Fruit fly (Drosophila melanogaster) whole organism, embryonic: Measurements from ENCODE around the gene CG13252.

Experiments
- Bgb ChIP-seq: fragments of 200-800 bp; sonication (Bioruptor generic); IDR thresholded peaks from 2 replicates; pipeline ENCODE4 v1.3.6; 2022; ENCODE audit warnings: missing biosample characterization, missing genetic modification characterization; ENCODE audit not compliant: partially characterized antibody
- CG1024 ChIP-seq: fragments of 200-800 bp; sonication (Bioruptor generic); IDR thresholded peaks from 2 replicates; pipeline ENCODE4 v1.3.6; 2022; ENCODE audit warnings: missing biosample characterization, missing genetic modification characterization
- CG10366 ChIP-seq: fragments of 200-800 bp; sonication (Bioruptor generic); IDR thresholded peaks from 2 replicates; pipeline ENCODE4 v1.3.6; 2022; ENCODE audit warnings: missing biosample characterization, missing genetic modification characterization
- CG11723 ChIP-seq: fragments of 200-800 bp; sonication (Bioruptor generic); optimal IDR thresholded peaks from 2 replicates; lab custom pipeline; 2017; ENCODE audit warnings: missing biosample characterization, mild to moderate bottlenecking, missing genetic modification characterization
- CG12659 ChIP-seq: fragments of 200-800 bp; sonication (Bioruptor generic); optimal IDR thresholded peaks from 3 replicates; lab custom pipeline; 2017; ENCODE audit warnings: mild to moderate bottlenecking, missing biosample characterization, missing genetic modification reagents, missing genetic modification characterization
- CG13424 ChIP-seq: fragments of 200-800 bp; sonication (Bioruptor generic); optimal IDR thresholded peaks from 2 replicates; lab custom pipeline; 2019; ENCODE audit warnings: missing biosample characterization, mild to moderate bottlenecking, missing genetic modification characterization, moderate library complexity
- CG15269 ChIP-seq: fragments of 200-800 bp; sonication (Bioruptor generic); optimal IDR thresholded peaks from 2 replicates; lab custom pipeline; 2018; ENCODE audit warnings: missing biosample characterization, mild to moderate bottlenecking, missing genetic modification characterization, moderate library complexity
- CG17912 ChIP-seq: fragments of 200-800 bp; sonication (Bioruptor generic); optimal IDR thresholded peaks from 2 replicates; lab custom pipeline; 2018; ENCODE audit warnings: missing biosample characterization, mild to moderate bottlenecking, missing genetic modification characterization
- CG2116 ChIP-seq: fragments of 200-800 bp; sonication (Bioruptor generic); optimal IDR thresholded peaks from 3 replicates; lab custom pipeline; 2018; ENCODE audit warnings: missing biosample characterization, mild to moderate bottlenecking, missing genetic modification characterization
- CG32532 ChIP-seq: fragments of 200-800 bp; sonication (Bioruptor generic); IDR thresholded peaks from 2 replicates; pipeline ENCODE4 v1.3.6; 2022; ENCODE audit warnings: missing biosample characterization, missing genetic modification characterization
- CG32767 ChIP-seq: fragments of 200-800 bp; sonication (Bioruptor generic); IDR thresholded peaks from 2 replicates; pipeline ENCODE4 v1.3.6; 2022; ENCODE audit warnings: missing biosample characterization, missing genetic modification characterization
- CG3995 ChIP-seq: fragments of 200-800 bp; sonication (Bioruptor generic); optimal IDR thresholded peaks from 3 replicates; lab custom pipeline; 2016; ENCODE audit warnings: missing biosample characterization, missing genetic modification characterization
- CG6683 ChIP-seq: fragments of 200-800 bp; sonication (Bioruptor generic); optimal IDR thresholded peaks from 2 replicates; lab custom pipeline; 2017; ENCODE audit warnings: missing biosample characterization, mild to moderate bottlenecking, missing genetic modification characterization, missing genetic modification reagents
- CG9215 ChIP-seq: fragments of 200-800 bp; sonication (Bioruptor generic); IDR thresholded peaks from 2 replicates; pipeline ENCODE4 v1.3.6; 2022; ENCODE audit warnings: missing biosample characterization, missing genetic modification characterization
- CHES-1-like ChIP-seq: fragments of 200-800 bp; sonication (Bioruptor generic); optimal IDR thresholded peaks from 2 replicates; lab custom pipeline; 2016; ENCODE audit warnings: missing biosample characterization, missing genetic modification characterization
- CoRest ChIP-seq: fragments of 200-800 bp; sonication (Bioruptor generic); optimal IDR thresholded peaks from 3 replicates; lab custom pipeline; 2018; ENCODE audit warnings: missing biosample characterization, mild to moderate bottlenecking, missing genetic modification characterization, moderate library complexity
- Deaf1 ChIP-seq: fragments of 200-800 bp; optimal IDR thresholded peaks from 3 replicates; lab custom pipeline; 2019; ENCODE audit warnings: missing biosample characterization, mild to moderate bottlenecking, missing genetic modification characterization, moderate library complexity
- Doc3 ChIP-seq: fragments of 200-800 bp; sonication (Bioruptor generic); IDR thresholded peaks from 3 replicates; pipeline ENCODE4 v1.3.6; 2022; ENCODE audit warnings: missing biosample characterization, missing genetic modification characterization; ENCODE audit not compliant: partially characterized antibody
- Drgx ChIP-seq: fragments of 200-800 bp; sonication (Bioruptor generic); IDR thresholded peaks from 2 replicates; pipeline ENCODE4 v1.3.6; 2022; ENCODE audit warnings: missing biosample characterization, missing genetic modification characterization
- Ets65A ChIP-seq: fragments of 200-800 bp; sonication (Bioruptor generic); peaks from one replicate; lab custom pipeline; 2016; ENCODE audit warnings: missing biosample characterization, missing genetic modification characterization
- Ets97D ChIP-seq: fragments of 200-800 bp; sonication (Bioruptor generic); optimal IDR thresholded peaks from 3 replicates; lab custom pipeline; 2016; ENCODE audit warnings: missing biosample characterization, missing genetic modification characterization
- Fer1 ChIP-seq: fragments of 200-800 bp; sonication (Bioruptor generic); optimal IDR thresholded peaks from 2 replicates; lab custom pipeline; 2017; ENCODE audit warnings: missing biosample characterization, mild to moderate bottlenecking, missing genetic modification characterization
- Hr51 ChIP-seq, 2 experiments: fragments of 200-800 bp; sonication (Bioruptor generic); optimal IDR thresholded peaks; 2 replicates in 1 of 2; 3 replicates in 1 of 2; lab custom pipeline; 2016 to 2018; ENCODE audit warnings: missing biosample characterization in 2 of 2, missing genetic modification characterization in 2 of 2, mild to moderate bottlenecking in 1 of 2, moderate library complexity in 1 of 2
- Meics ChIP-seq: fragments of 200-800 bp; sonication (Bioruptor generic); optimal IDR thresholded peaks from 2 replicates; lab custom pipeline; 2017; ENCODE audit warnings: missing biosample characterization, mild to moderate bottlenecking, missing genetic modification characterization
- Myb ChIP-seq: fragments of 200-800 bp; sonication (Bioruptor generic); optimal IDR thresholded peaks from 2 replicates; lab custom pipeline; 2016; ENCODE audit warnings: missing biosample characterization, missing genetic modification characterization
- NK7.1 ChIP-seq: fragments of 200-800 bp; sonication (Bioruptor generic); optimal IDR thresholded peaks from 3 replicates; lab custom pipeline; 2016; ENCODE audit warnings: missing biosample characterization, missing genetic modification characterization
- Oaz ChIP-seq: fragments of 200-800 bp; sonication (Bioruptor generic); IDR thresholded peaks from 2 replicates; pipeline ENCODE4 v1.3.6; 2022; ENCODE audit warnings: missing biosample characterization, missing genetic modification characterization
- Ptx1 ChIP-seq: fragments of 200-800 bp; sonication (Bioruptor generic); IDR thresholded peaks from 2 replicates; pipeline ENCODE4 v1.3.6; 2022; ENCODE audit warnings: missing biosample characterization, missing genetic modification characterization
- Scr ChIP-seq: fragments of 200-800 bp; sonication (Bioruptor generic); IDR thresholded peaks from 2 replicates; pipeline ENCODE4 v1.3.6; 2022; ENCODE audit warnings: missing biosample characterization, missing genetic modification characterization; ENCODE audit not compliant: partially characterized antibody
- YL-1 ChIP-seq: fragments of 200-800 bp; sonication (Bioruptor generic); optimal IDR thresholded peaks from 3 replicates; lab custom pipeline; 2017; ENCODE audit warnings: missing biosample characterization, mild to moderate bottlenecking, missing genetic modification characterization
- ab ChIP-seq: fragments of 200-800 bp; sonication (Bioruptor generic); optimal IDR thresholded peaks from 2 replicates; lab custom pipeline; 2016; ENCODE audit warnings: missing biosample characterization, missing genetic modification characterization
- ato ChIP-seq: fragments of 200-800 bp; sonication (Bioruptor generic); IDR thresholded peaks from 2 replicates; pipeline ENCODE4 v1.3.6; 2022; ENCODE audit warnings: missing biosample characterization, missing genetic modification characterization; ENCODE audit not compliant: partially characterized antibody
- chinmo ChIP-seq: fragments of 200-800 bp; sonication (Bioruptor generic); IDR thresholded peaks from 4 replicates; pipeline ENCODE4 v1.3.6; 2022; ENCODE audit warnings: missing biosample characterization, missing genetic modification characterization; ENCODE audit not compliant: partially characterized antibody
- hkb ChIP-seq, 2 experiments: fragments of 200-800 bp in 1 of 2; fragments of >200 bp in 1 of 2; sonication (Bioruptor generic) in 1 of 2; IDR thresholded peaks in 1 of 2; optimal IDR thresholded peaks in 1 of 2; 2 replicates each; pipeline versions ENCODE4 v1.3.6 to Lab custom; 2017 to 2022; ENCODE audit warnings: missing biosample characterization in 1 of 2, missing genetic modification characterization in 1 of 2
- nau ChIP-seq: fragments of 200-800 bp; sonication (Bioruptor generic); optimal IDR thresholded peaks from 3 replicates; lab custom pipeline; 2017; ENCODE audit warnings: missing biosample characterization, mild to moderate bottlenecking, missing genetic modification characterization, missing genetic modification reagents
- org-1 ChIP-seq: fragments of 200-800 bp; sonication (Bioruptor generic); optimal IDR thresholded peaks from 2 replicates; lab custom pipeline; 2017; ENCODE audit warnings: missing biosample characterization, missing genetic modification characterization
- peb ChIP-seq: fragments of 200-800 bp; sonication (Bioruptor generic); IDR thresholded peaks from 2 replicates; pipeline ENCODE4 v1.3.6; 2022; ENCODE audit warnings: missing biosample characterization, missing genetic modification characterization
- psq ChIP-seq: fragments of 200-800 bp; sonication (Bioruptor generic); optimal IDR thresholded peaks from 2 replicates; lab custom pipeline; 2017; ENCODE audit warnings: missing biosample characterization, missing genetic modification characterization
- pzg ChIP-seq: fragments of 200-800 bp; sonication (Bioruptor generic); optimal IDR thresholded peaks from 3 replicates; lab custom pipeline; 2018; ENCODE audit warnings: missing biosample characterization, mild to moderate bottlenecking, missing genetic modification characterization, moderate library complexity
- sim ChIP-seq: fragments of 200-800 bp; sonication (Bioruptor generic); IDR thresholded peaks from 2 replicates; pipeline ENCODE4 v1.3.6; 2022; ENCODE audit warnings: missing biosample characterization, missing genetic modification characterization
- sob ChIP-seq: fragments of 200-800 bp; sonication (Bioruptor generic); IDR thresholded peaks from 2 replicates; pipeline ENCODE4 v1.3.6; 2022; ENCODE audit warnings: missing biosample characterization, missing genetic modification characterization
- stwl ChIP-seq: fragments of 200-800 bp; sonication (Bioruptor generic); optimal IDR thresholded peaks from 3 replicates; lab custom pipeline; 2018; ENCODE audit warnings: missing biosample characterization, mild to moderate bottlenecking, missing genetic modification characterization, moderate library complexity
- tap ChIP-seq: fragments of 200-800 bp; optimal IDR thresholded peaks from 3 replicates; lab custom pipeline; 2019; ENCODE audit warnings: missing biosample characterization, mild to moderate bottlenecking, missing genetic modification characterization, moderate library complexity
- tgo ChIP-seq: fragments of 200-800 bp; sonication (Bioruptor generic); IDR thresholded peaks from 3 replicates; pipeline ENCODE4 v1.3.6; 2022; ENCODE audit warnings: missing biosample characterization, missing genetic modification characterization
- tin ChIP-seq: fragments of 200-800 bp; sonication (Bioruptor generic); optimal IDR thresholded peaks from 3 replicates; lab custom pipeline; 2016; ENCODE audit warnings: missing biosample characterization, missing genetic modification characterization
- toy ChIP-seq: fragments of 200-800 bp; sonication (Bioruptor generic); IDR thresholded peaks from 2 replicates; pipeline ENCODE4 v1.3.6; 2022; ENCODE audit warnings: missing biosample characterization, missing genetic modification characterization
- twi ChIP-seq: fragments of 200-800 bp; optimal IDR thresholded peaks from 2 replicates; lab custom pipeline; 2019; ENCODE audit warnings: missing biosample characterization, mild to moderate bottlenecking, missing genetic modification characterization, moderate library complexity
- zfh1 ChIP-seq: fragments of 200-800 bp; sonication (Bioruptor generic); IDR thresholded peaks from 3 replicates; pipeline ENCODE4 v1.3.6; 2022; ENCODE audit warnings: missing biosample characterization, missing genetic modification characterization

The CG13252 gene

dm6 chr3L:20771001-20771890, 40.9 kb downstream of the CG13252 start, which contains the start of the genes CG4042 and Pitslre (continued):
- peak; percentile 6 for TF ChIP-seq stwl (tag; lab: Kevin White, UChicago)
- peak; percentile 26 for TF ChIP-seq CG3995 (GFP tag; lab: Kevin White, UChicago)
- TF ChIP-seq Hr51 (GFP tag; optimal IDR thresholded peaks at IDR 0.05; lab: Kevin White, UChicago), result peak; percentile 19 to 40
- TF ChIP-seq Bgb (GFP tag; lab: Robert Waterston, UW), result peak; percentile 33; the same call in 1 of the 2 replicates
- no peak for TF ChIP-seq Myb (GFP tag; lab: Kevin White, UChicago)
- TF ChIP-seq nau, result no peak
- TF ChIP-seq CG9215, result peak; percentile 41
- peak; percentile 21 for TF ChIP-seq CG12659 (GFP tag; lab: Kevin White, UChicago)
- no peak for TF ChIP-seq sob
- TF ChIP-seq CoRest, result peak; percentile 26
- TF ChIP-seq YL-1 (GFP tag; lab: Kevin White, UChicago), result peak; percentile 73
- no peak for TF ChIP-seq toy (GFP tag; lab: Robert Waterston, UW)
- peak; percentile 63 for TF ChIP-seq tin (GFP tag; lab: Kevin White, UChicago)
- TF ChIP-seq CG10366 (GFP tag; lab: Robert Waterston, UW), result no peak
- TF ChIP-seq CHES-1-like (GFP tag; lab: Kevin White, UChicago), result no peak
- peak; percentile 31 for TF ChIP-seq tap
- peak; percentile 31 for TF ChIP-seq pzg (GFP tag; lab: Kevin White, UChicago)
- no peak for TF ChIP-seq ab (GFP tag; lab: Kevin White, UChicago)
- peak; percentile 23; the same call in 1 of the 3 replicates for TF ChIP-seq tgo (GFP tag; lab: Robert Waterston, UW)
- TF ChIP-seq Deaf1 (tag; lab: Kevin White, UChicago), result no peak
- TF ChIP-seq CG32767 (GFP tag; lab: Robert Waterston, UW), result no peak
- TF ChIP-seq Oaz, result no peak
- TF ChIP-seq Drgx, result no peak
- TF ChIP-seq CG32532 (GFP tag; lab: Robert Waterston, UW), result peak; percentile 50; the same call in 1 of the 2 replicates
- TF ChIP-seq ato (GFP tag; lab: Robert Waterston, UW), result peak; percentile 21; the same call in 1 of the 2 replicates
- 0 out of 3 replicates have a peak, but pooled peaks have one; percentile 47 for TF ChIP-seq zfh1 (GFP tag; lab: Robert Waterston, UW)
- peak; percentile 51 for TF ChIP-seq CG13424 (tag; lab: Kevin White, UChicago)
- TF ChIP-seq org-1 (GFP tag; lab: Kevin White, UChicago), result no peak
- TF ChIP-seq Meics, result peak; percentile 55
- peak; percentile 83 for TF ChIP-seq Ets65A (GFP tag; lab: Kevin White, UChicago)
- TF ChIP-seq Fer1, result peak; percentile 47
- 0 out of 4 replicates have a peak, but pooled peaks have one; percentile 15 for TF ChIP-seq chinmo (GFP tag; lab: Robert Waterston, UW)
- no peak for TF ChIP-seq NK7.1 (GFP tag; lab: Kevin White, UChicago)
- TF ChIP-seq twi, result no peak
- TF ChIP-seq Doc3 (GFP tag; lab: Robert Waterston, UW), result peak; percentile 75
- TF ChIP-seq Ets97D (GFP tag; lab: Kevin White, UChicago), result peak; percentile 48
- TF ChIP-seq CG6683 (GFP tag; lab: Kevin White, UChicago), result no peak
- no peak for TF ChIP-seq CG17912
- peak; percentile 25 for TF ChIP-seq CG2116
- TF ChIP-seq Scr (GFP tag; lab: Robert Waterston, UW), result peak; percentile 78
- 0 out of 2 replicates have a peak, but pooled peaks have one; percentile 15 for TF ChIP-seq Ptx1 (GFP tag; lab: Robert Waterston, UW)
- no peak for TF ChIP-seq hkb (optimal IDR thresholded peaks at IDR 0.05; lab: Kevin White, UChicago)
- peak; percentile 16; the same call in 1 of the 2 replicates for TF ChIP-seq hkb (GFP tag; IDR thresholded peaks at IDR 0.05; lab: Robert Waterston, UW)
- TF ChIP-seq psq (GFP tag; lab: Kevin White, UChicago), result peak; percentile 5
- TF ChIP-seq CG1024 (GFP tag; lab: Robert Waterston, UW), result no peak
- no peak for TF ChIP-seq peb
- TF ChIP-seq CG15269 (tag; lab: Kevin White, UChicago), result peak; percentile 34
- no peak for TF ChIP-seq sim (GFP tag; lab: Robert Waterston, UW)
- TF ChIP-seq CG11723 (GFP tag; lab: Kevin White, UChicago), result no peak
